Worm (Caenorhabditis elegans) whole organism, L2 larva: Measurements from ENCODE around the gene mrps-22.

ENCODE experiments used
- C34F6.9 ChIP-seq: fragments of 150-350 bp; optimal IDR thresholded peaks from 2 replicates; lab custom pipeline; 2014; ENCODE audit warnings: missing biosample characterization, missing genetic modification characterization
- F13H6.1 ChIP-seq: sonication (generic microtip); optimal IDR thresholded peaks from 2 replicates; lab custom pipeline; 2016; ENCODE audit warnings: missing genetic modification characterization, missing compliant biosample characterization
- R02D3.7 ChIP-seq: fragments of 150-350 bp; optimal IDR thresholded peaks from 2 replicates; lab custom pipeline; 2014; ENCODE audit warnings: missing biosample characterization, missing genetic modification characterization
- Y55F3AM.14 ChIP-seq: fragments of 200-800 bp; sonication (Bioruptor generic); optimal IDR thresholded peaks from 2 replicates; lab custom pipeline; 2018; ENCODE audit warnings: mild to moderate bottlenecking, missing genetic modification characterization, missing compliant biosample characterization
- ZK546.5 ChIP-seq: sonication (generic microtip); optimal IDR thresholded peaks from 2 replicates; lab custom pipeline; 2017; ENCODE audit warnings: missing biosample characterization, missing genetic modification characterization
- aly-2 ChIP-seq: fragments of 150-350 bp; optimal IDR thresholded peaks from 2 replicates; lab custom pipeline; 2014; ENCODE audit warnings: missing biosample characterization, missing genetic modification characterization
- ama-1 ChIP-seq: fragments of 150-350 bp; optimal IDR thresholded peaks from 2 replicates; lab custom pipeline; 2018; ENCODE audit warnings: inconsistent platforms
- blmp-1 ChIP-seq: sonication (generic microtip); optimal IDR thresholded peaks from 2 replicates; lab custom pipeline; 2017; ENCODE audit warnings: missing genetic modification characterization, mild to moderate bottlenecking, missing compliant biosample characterization, antibody characterized with exemption, moderate library complexity; ENCODE audit not compliant: insufficient read depth
- ceh-16 ChIP-seq: fragments of 150-350 bp; optimal IDR thresholded peaks from 2 replicates; lab custom pipeline; 2014; ENCODE audit warnings: missing biosample characterization, missing genetic modification characterization
- ceh-82 ChIP-seq: fragments of 150-350 bp; optimal IDR thresholded peaks from 2 replicates; lab custom pipeline; 2014; ENCODE audit warnings: missing biosample characterization, missing genetic modification characterization
- crh-2 ChIP-seq: sonication (generic microtip); optimal IDR thresholded peaks from 2 replicates; lab custom pipeline; 2017; ENCODE audit warnings: missing biosample characterization, missing genetic modification characterization
- dmd-4 ChIP-seq: sonication (generic microtip); optimal IDR thresholded peaks from 2 replicates; lab custom pipeline; 2017; ENCODE audit warnings: missing biosample characterization, missing genetic modification characterization
- egl-27 ChIP-seq: sonication (generic microtip); optimal IDR thresholded peaks from 3 replicates; lab custom pipeline; 2017; ENCODE audit warnings: missing biosample characterization, missing genetic modification reagents, missing genetic modification characterization
- elt-3 ChIP-seq: sonication (generic microtip); optimal IDR thresholded peaks from 2 replicates; lab custom pipeline; 2017; ENCODE audit warnings: missing biosample characterization, missing genetic modification characterization
- fos-1 ChIP-seq: fragments of 150-350 bp; optimal IDR thresholded peaks from 2 replicates; lab custom pipeline; 2014; ENCODE audit warnings: missing biosample characterization, missing genetic modification characterization
- gmeb-1 ChIP-seq: fragments of 150-350 bp; optimal IDR thresholded peaks from 2 replicates; lab custom pipeline; 2014; ENCODE audit warnings: missing biosample characterization, missing genetic modification characterization
- lin-11 ChIP-seq: fragments of 150-350 bp; sonication (generic microtip); optimal IDR thresholded peaks from 2 replicates; lab custom pipeline; 2014; ENCODE audit warnings: missing biosample characterization, missing genetic modification characterization, inconsistent platforms, mixed read lengths
- lin-13 ChIP-seq: fragments of 150-350 bp; optimal IDR thresholded peaks from 2 replicates; lab custom pipeline; 2014; ENCODE audit warnings: missing biosample characterization, missing genetic modification reagents, missing genetic modification characterization
- lin-39 ChIP-seq: fragments of 150-350 bp; optimal IDR thresholded peaks from 2 replicates; lab custom pipeline; 2014; ENCODE audit warnings: missing biosample characterization, missing genetic modification reagents, missing genetic modification characterization
- lsy-2 ChIP-seq, 2 experiments: fragments of 150-350 bp in 1 of 2; sonication (generic microtip) in 1 of 2; optimal IDR thresholded peaks; 2 replicates each; lab custom pipeline; 2014 to 2017; ENCODE audit warnings: missing biosample characterization in 2 of 2, missing genetic modification characterization in 2 of 2
- mab-5 ChIP-seq: fragments of 150-350 bp; optimal IDR thresholded peaks from 2 replicates; lab custom pipeline; 2014; ENCODE audit warnings: missing biosample characterization, missing genetic modification characterization
- mbf-1 ChIP-seq: sonication (generic microtip); optimal IDR thresholded peaks from 2 replicates; lab custom pipeline; 2017; ENCODE audit warnings: missing biosample characterization, missing genetic modification characterization
- mdl-1 ChIP-seq, 2 experiments: fragments of 150-350 bp in 1 of 2; sonication (generic microtip) in 1 of 2; optimal IDR thresholded peaks; 2 replicates each; lab custom pipeline; 2017; ENCODE audit warnings: missing biosample characterization in 2 of 2, missing genetic modification characterization in 2 of 2
- nhr-10 ChIP-seq: sonication (generic microtip); optimal IDR thresholded peaks from 2 replicates; lab custom pipeline; 2017; ENCODE audit warnings: missing biosample characterization, missing genetic modification characterization
- nhr-11 ChIP-seq: fragments of 150-350 bp; optimal IDR thresholded peaks from 2 replicates; lab custom pipeline; 2014; ENCODE audit warnings: missing biosample characterization, missing genetic modification characterization
- nhr-12 ChIP-seq: fragments of 150-350 bp; optimal IDR thresholded peaks from 2 replicates; lab custom pipeline; 2014; ENCODE audit warnings: missing biosample characterization, missing genetic modification characterization
- nhr-129 ChIP-seq: fragments of 150-350 bp; optimal IDR thresholded peaks from 2 replicates; lab custom pipeline; 2014; ENCODE audit warnings: missing biosample characterization, missing genetic modification characterization
- nhr-21 ChIP-seq: fragments of 150-350 bp; optimal IDR thresholded peaks from 2 replicates; lab custom pipeline; 2014; ENCODE audit warnings: missing biosample characterization, missing genetic modification characterization
- nhr-23 ChIP-seq: fragments of 150-350 bp; optimal IDR thresholded peaks from 2 replicates; lab custom pipeline; 2014; ENCODE audit warnings: missing biosample characterization, missing genetic modification reagents, missing genetic modification characterization
- nhr-25 ChIP-seq: fragments of 150-350 bp; sonication (generic microtip); optimal IDR thresholded peaks from 3 replicates; lab custom pipeline; 2014; ENCODE audit warnings: missing biosample characterization, missing genetic modification characterization
- nhr-6 ChIP-seq: fragments of 150-350 bp; optimal IDR thresholded peaks from 2 replicates; lab custom pipeline; 2014; ENCODE audit warnings: missing biosample characterization, missing genetic modification characterization
- nhr-77 ChIP-seq: fragments of 150-350 bp; optimal IDR thresholded peaks from 2 replicates; lab custom pipeline; 2014; ENCODE audit warnings: missing biosample characterization, missing genetic modification characterization
- peb-1 ChIP-seq: fragments of 150-350 bp; optimal IDR thresholded peaks from 2 replicates; lab custom pipeline; 2014; ENCODE audit warnings: missing biosample characterization, missing genetic modification characterization
- sem-4 ChIP-seq: fragments of 150-350 bp; optimal IDR thresholded peaks from 2 replicates; lab custom pipeline; 2014; ENCODE audit warnings: missing biosample characterization, missing genetic modification reagents, missing genetic modification characterization
- skn-1 ChIP-seq: sonication (generic microtip); optimal IDR thresholded peaks from 2 replicates; lab custom pipeline; 2017; ENCODE audit warnings: missing biosample characterization, missing genetic modification characterization
- sma-3 ChIP-seq: sonication (generic microtip); optimal IDR thresholded peaks from 2 replicates; lab custom pipeline; 2016; ENCODE audit warnings: missing genetic modification reagents, missing genetic modification characterization, missing compliant biosample characterization
- sma-9 ChIP-seq, 2 experiments: fragments of 150-350 bp in 1 of 2; sonication (generic microtip) in 1 of 2; optimal IDR thresholded peaks; 2 replicates each; lab custom pipeline; 2014 to 2016; ENCODE audit warnings: missing genetic modification characterization in 2 of 2, mild to moderate bottlenecking in 1 of 2, missing biosample characterization in 1 of 2, missing compliant biosample characterization in 1 of 2, missing genetic modification reagents in 1 of 2, moderate library complexity in 1 of 2
- snpc-4 ChIP-seq: fragments of 150-350 bp; optimal IDR thresholded peaks from 2 replicates; lab custom pipeline; 2014; ENCODE audit warnings: missing biosample characterization, missing genetic modification characterization
- unc-39 ChIP-seq: fragments of 150-350 bp; optimal IDR thresholded peaks from 2 replicates; lab custom pipeline; 2014; ENCODE audit warnings: missing biosample characterization, missing genetic modification characterization
- unc-55 ChIP-seq: fragments of 150-350 bp; sonication (generic microtip); optimal IDR thresholded peaks from 3 replicates; lab custom pipeline; 2014; ENCODE audit warnings: missing biosample characterization, missing genetic modification reagents, missing genetic modification characterization
- unc-62 ChIP-seq: fragments of 150-350 bp; optimal IDR thresholded peaks from 2 replicates; lab custom pipeline; 2014; ENCODE audit warnings: missing biosample characterization, missing genetic modification reagents, missing genetic modification characterization
- zag-1 ChIP-seq: fragments of 150-350 bp; optimal IDR thresholded peaks from 2 replicates; lab custom pipeline; 2014; ENCODE audit warnings: missing biosample characterization, missing genetic modification characterization
- ztf-1 ChIP-seq: fragments of 200-800 bp; sonication (Bioruptor generic); conservative IDR thresholded peaks from 2 replicates; pipeline ENCODE4 v1.3.6; 2022; ENCODE audit warnings: missing genetic modification characterization, missing compliant biosample characterization
- ztf-11 ChIP-seq: sonication (generic microtip); optimal IDR thresholded peaks from 2 replicates; lab custom pipeline; 2017; ENCODE audit warnings: missing biosample characterization, missing genetic modification characterization

Gene mrps-22

ce11 chrII:10582318-10582717, at the start of gene mrps-22:
Gene mrps-22 (plus strand): TSS chrII:10582618.
- TF ChIP-seq ama-1 (lab: Kevin White, UChicago) = no peak
- TF ChIP-seq egl-27 (tag; lab: Kevin White, UChicago) = no peak
- no peak for TF ChIP-seq ceh-82 (tag; lab: Kevin White, UChicago)
- no peak for TF ChIP-seq nhr-11 (tag; lab: Kevin White, UChicago)
- TF ChIP-seq, all 48 proteins: peak for 0

ce11 chrII:10533985-10534384, 48.4 kb upstream of the mrps-22 start:
- no peak for TF ChIP-seq lin-13 (GFP tag; lab: Kevin White, UChicago)
- TF ChIP-seq F13H6.1 = no peak
- no peak for TF ChIP-seq ztf-1 (GFP tag; lab: Robert Waterston, UW)
- TF ChIP-seq nhr-21 = no peak
- TF ChIP-seq nhr-77 (tag; lab: Kevin White, UChicago) = no peak
- no peak for TF ChIP-seq nhr-12 (tag; lab: Kevin White, UChicago)
- no peak for TF ChIP-seq nhr-25 (tag; lab: Kevin White, UChicago)
- no peak for TF ChIP-seq sma-9 (GFP tag; optimal IDR thresholded peaks at IDR 0.05; lab: Kevin White, UChicago)
- no peak for TF ChIP-seq sma-9 (tag; optimal IDR thresholded peaks at IDR 0.05; lab: Kevin White, UChicago)
- TF ChIP-seq lin-11 (tag; lab: Kevin White, UChicago) = no peak
- TF ChIP-seq ama-1 (lab: Kevin White, UChicago) = no peak
- TF ChIP-seq elt-3 (tag; lab: Kevin White, UChicago) = no peak
- TF ChIP-seq skn-1 (tag; lab: Kevin White, UChicago) = no peak
- TF ChIP-seq unc-39 (tag; lab: Kevin White, UChicago) = no peak
- no peak for TF ChIP-seq ztf-11 (tag; lab: Kevin White, UChicago)
- no peak for TF ChIP-seq dmd-4 (tag; lab: Kevin White, UChicago)
- no peak for TF ChIP-seq nhr-23 (tag; lab: Kevin White, UChicago)

- no peak for TF ChIP-seq ceh-82 (tag; lab: Kevin White, UChicago)
- no peak for TF ChIP-seq nhr-12 (tag; lab: Kevin White, UChicago)
- no peak for TF ChIP-seq peb-1 (tag; lab: Kevin White, UChicago)
- TF ChIP-seq nhr-6 (tag; lab: Kevin White, UChicago) = no peak
- no peak for TF ChIP-seq ceh-16 (tag; lab: Kevin White, UChicago)
- TF ChIP-seq ZK546.5 = no peak
- no peak for TF ChIP-seq gmeb-1 (tag; lab: Kevin White, UChicago)
- TF ChIP-seq unc-55 (GFP tag; lab: Kevin White, UChicago) = no peak
- TF ChIP-seq lin-39 (tag; lab: Kevin White, UChicago) = no peak
- TF ChIP-seq nhr-129 = no peak
- TF ChIP-seq ama-1 (lab: Kevin White, UChicago) = no peak
- TF ChIP-seq nhr-23 (tag; lab: Kevin White, UChicago) = no peak
These were observed 44.8 kb upstream of the mrps-22 start, which contains the start of gene R166.2 for ce11 chrII:10537571-10537970. Gene R166.2 (minus strand): TSS chrII:10537671.

- TF ChIP-seq ztf-1 (GFP tag; lab: Robert Waterston, UW) (no peak), F13H6.1 (peak; percentile 55), sma-9 (GFP tag; optimal IDR thresholded peaks at IDR 0.05; lab: Kevin White, UChicago) (peak; percentile 67), sma-9 (tag; optimal IDR thresholded peaks at IDR 0.05; lab: Kevin White, UChicago) (no peak), ceh-82 (tag; lab: Kevin White, UChicago) (no peak), mdl-1 (tag; optimal IDR thresholded peaks at IDR 0.05; lab: Kevin White, UChicago) (no peak), blmp-1 (tag; lab: Kevin White, UChicago) (no peak), nhr-11 (tag; lab: Kevin White, UChicago) (no peak), sma-3 (GFP tag; lab: Kevin White, UChicago) (peak; percentile 73), ceh-16 (tag; lab: Kevin White, UChicago) (no peak), lsy-2 (tag; optimal IDR thresholded peaks at IDR 0.05; lab: Kevin White, UChicago) (peak; percentile 48 to 80), zag-1 (tag; lab: Kevin White, UChicago) (no peak), Y55F3AM.14 (GFP tag; lab: Kevin White, UChicago) (no peak), mbf-1 (tag; lab: Kevin White, UChicago) (no peak), aly-2 (tag; lab: Kevin White, UChicago) (no peak), unc-39 (tag; lab: Kevin White, UChicago) (no peak), crh-2 (tag; lab: Kevin White, UChicago) (peak; percentile 58), lin-11 (tag; lab: Kevin White, UChicago) (no peak), egl-27 (tag; lab: Kevin White, UChicago) (no peak), nhr-10 (tag; lab: Kevin White, UChicago) (no peak), nhr-21 (peak; percentile 44), ztf-11 (tag; lab: Kevin White, UChicago) (no peak), nhr-12 (tag; lab: Kevin White, UChicago) (no peak), mab-5 (no peak), C34F6.9 (tag; lab: Kevin White, UChicago) (peak; percentile 63), snpc-4 (tag; lab: Kevin White, UChicago) (no peak), sem-4 (tag; lab: Kevin White, UChicago) (no peak), ZK546.5 (no peak), elt-3 (tag; lab: Kevin White, UChicago) (no peak), peb-1 (tag; lab: Kevin White, UChicago) (no peak), fos-1 (peak; percentile 38), nhr-77 (tag; lab: Kevin White, UChicago) (no peak), skn-1 (tag; lab: Kevin White, UChicago) (no peak), R02D3.7 (tag; lab: Kevin White, UChicago) (peak; percentile 12), lin-13 (GFP tag; lab: Kevin White, UChicago) (peak; percentile 13), dmd-4 (tag; lab: Kevin White, UChicago) (no peak), unc-62 (GFP tag; lab: Kevin White, UChicago) (no peak)
These were observed 44.4 kb upstream of the mrps-22 start for ce11 chrII:10537988-10538387.
